Worm (Caenorhabditis elegans) whole organism, L3 larva: ENCODE measurements around the gene nhr-188.

ENCODE experiments used
- ZK546.5 ChIP-seq: sonication (generic microtip); optimal IDR thresholded peaks from 2 replicates; lab custom pipeline; 2017; ENCODE audit warnings: missing biosample characterization, missing genetic modification characterization
- nhr-12 ChIP-seq: fragments of 150-350 bp; optimal IDR thresholded peaks from 2 replicates; lab custom pipeline; 2014; ENCODE audit warnings: missing biosample characterization, missing genetic modification characterization
- ztf-4 ChIP-seq: fragments of 150-350 bp; optimal IDR thresholded peaks from 2 replicates; lab custom pipeline; 2014; ENCODE audit warnings: missing biosample characterization, missing genetic modification characterization

ce11 chrV:3890761-3891160 lies 33.1 kb upstream of the nhr-188 start, which contains the start of gene C17E7.9:
- TF ChIP-seq ZK546.5 (no peak), nhr-12 (tag; lab: Kevin White, UChicago) (no peak), ztf-4 (no peak)
